Fruit fly (Drosophila melanogaster): ENCODE data around the gene CG5114.

The CG5114 gene

dm6 chr3L:15013957-15014692 lies 31.5 kb downstream of the CG5114 start, which contains the start of gene Reck (continued):
- TF ChIP-seq D19A (tag; optimal IDR thresholded peaks at IDR 0.05) = peak; percentile 78
- TF ChIP-seq CG12744 (GFP tag; optimal IDR thresholded peaks at IDR 0.05) = no peak
- TF ChIP-seq CG14050 (GFP tag; IDR thresholded peaks at IDR 0.05) = peak; percentile 80
- TF ChIP-seq CG12236 (GFP tag; optimal IDR thresholded peaks at IDR 0.05) = no peak
- TF ChIP-seq Doc2 (GFP tag; IDR thresholded peaks at IDR 0.05) = no peak
- peak; percentile 84 for TF ChIP-seq sisA (GFP tag; IDR thresholded peaks at IDR 0.05)
- peak; percentile 79 for TF ChIP-seq row (GFP tag; IDR thresholded peaks at IDR 0.05)
- TF ChIP-seq sc (optimal IDR thresholded peaks at IDR 0.05) = no peak
- peak; percentile 52 for TF ChIP-seq sc (GFP tag; optimal IDR thresholded peaks at IDR 0.05)
- peak; percentile 88 for TF ChIP-seq gsb-n (tag; optimal IDR thresholded peaks at IDR 0.05)
- TF ChIP-seq ken (GFP tag; IDR thresholded peaks at IDR 0.05) = peak; percentile 65
- peak; percentile 86 for TF ChIP-seq CG14710 (tag; optimal IDR thresholded peaks at IDR 0.05)
- TF ChIP-seq Camta (GFP tag; optimal IDR thresholded peaks at IDR 0.05) = peak; percentile 31
- peak; percentile 69 for TF ChIP-seq CG15696 (tag; optimal IDR thresholded peaks at IDR 0.05)
- peak; percentile 78 for TF ChIP-seq CoRest (tag; optimal IDR thresholded peaks at IDR 0.05)
- no peak for TF ChIP-seq vfl (GFP tag; optimal IDR thresholded peaks at IDR 0.05)
- TF ChIP-seq CG7745 (tag; optimal IDR thresholded peaks at IDR 0.05) = no peak
- TF ChIP-seq CG13296 (GFP tag; optimal IDR thresholded peaks at IDR 0.05) = peak; percentile 82
- peak; percentile 70 for TF ChIP-seq trem (tag; optimal IDR thresholded peaks at IDR 0.05)
- peak; percentile 67 for TF ChIP-seq H15 (GFP tag; IDR thresholded peaks at IDR 0.05)
- TF ChIP-seq jigr1 (GFP tag; IDR thresholded peaks at IDR 0.05) = no peak
- peak; percentile 50 for TF ChIP-seq CG17802 (tag; optimal IDR thresholded peaks at IDR 0.05)
- peak; percentile 70 for TF ChIP-seq odd (GFP tag; optimal IDR thresholded peaks at IDR 0.05)
- TF ChIP-seq CG10654 (GFP tag; optimal IDR thresholded peaks at IDR 0.05) = peak; percentile 76
- no peak for TF ChIP-seq CG2129 (GFP tag; IDR thresholded peaks at IDR 0.05; ENCODE audit: partially characterized antibody)
- peak; percentile 82 for TF ChIP-seq CG30403 (GFP tag; optimal IDR thresholded peaks at IDR 0.05)
- peak; percentile 60; the same call in 2 of the 3 replicates for TF ChIP-seq Dbx (GFP tag; IDR thresholded peaks at IDR 0.05)
- peak; percentile 16 for TF ChIP-seq NK7.1 (GFP tag; optimal IDR thresholded peaks at IDR 0.05)
- peak; percentile 3 for TF ChIP-seq sd (tag; optimal IDR thresholded peaks at IDR 0.05)
- peak; percentile 29 for TF ChIP-seq exex (tag; optimal IDR thresholded peaks at IDR 0.05)
- TF ChIP-seq CG11247 (GFP tag; IDR thresholded peaks at IDR 0.05) = peak; percentile 73
- TF ChIP-seq nau (GFP tag; optimal IDR thresholded peaks at IDR 0.05) = peak; percentile 73
- TF ChIP-seq CG13775 (GFP tag; optimal IDR thresholded peaks at IDR 0.05) = peak; percentile 79
- TF ChIP-seq Mrtf (GFP tag; IDR thresholded peaks at IDR 0.05) = peak; percentile 53; the same call in 2 of the 3 replicates
- TF ChIP-seq BEAF-32 (GFP tag; optimal IDR thresholded peaks at IDR 0.05) = no peak
- peak; percentile 48 for TF ChIP-seq CG33213 (GFP tag; optimal IDR thresholded peaks at IDR 0.05)
- no peak for TF ChIP-seq CG9876 (GFP tag; optimal IDR thresholded peaks at IDR 0.05)
- peak; percentile 44 for TF ChIP-seq CG8089 (GFP tag; optimal IDR thresholded peaks at IDR 0.05)
- no peak for TF ChIP-seq klu (GFP tag; IDR thresholded peaks at IDR 0.05)
- TF ChIP-seq abd-A (tag; optimal IDR thresholded peaks at IDR 0.05) = no peak
- peak; percentile 60 for TF ChIP-seq CG9932 (GFP tag; IDR thresholded peaks at IDR 0.05)
- TF ChIP-seq Tbp (GFP tag; optimal IDR thresholded peaks at IDR 0.05) = no peak
- peak; percentile 27 for TF ChIP-seq Dek (tag; optimal IDR thresholded peaks at IDR 0.05)
- TF ChIP-seq fd102C (GFP tag; optimal IDR thresholded peaks at IDR 0.05) = no peak
- peak; percentile 65 for TF ChIP-seq lbe (GFP tag; optimal IDR thresholded peaks at IDR 0.05)
- TF ChIP-seq wdn (GFP tag; IDR thresholded peaks at IDR 0.05) = no peak
- TF ChIP-seq eve (GFP tag; optimal IDR thresholded peaks at IDR 0.05) = peak in 1 of 2 experiments; percentile 15
- TF ChIP-seq CG9609 (GFP tag; optimal IDR thresholded peaks at IDR 0.05) = peak; percentile 46
- no peak for TF ChIP-seq CG17186 (GFP tag; optimal IDR thresholded peaks at IDR 0.05)
- no peak for TF ChIP-seq eyg (GFP tag; optimal IDR thresholded peaks at IDR 0.05)

Measured in whole organism, embryonic.